Worm (Caenorhabditis elegans): ENCODE results near the gene chil-12.

ce11 chrV:15267405-15267804 is 26.0 kb downstream of the chil-12 start, which contains the start of gene T10H4.13:
- TF ChIP-seq lsy-2 (tag; optimal IDR thresholded peaks at IDR 0.05) (no peak), dmd-4 (tag; optimal IDR thresholded peaks at IDR 0.05) (no peak), snpc-4 (tag; optimal IDR thresholded peaks at IDR 0.05) (no peak), C34F6.9 (tag; optimal IDR thresholded peaks at IDR 0.05) (no peak), nhr-77 (tag; optimal IDR thresholded peaks at IDR 0.05) (no peak), ztf-11 (tag; optimal IDR thresholded peaks at IDR 0.05) (no peak), nhr-6 (tag; optimal IDR thresholded peaks at IDR 0.05) (no peak), lin-39 (tag; optimal IDR thresholded peaks at IDR 0.05) (no peak), nhr-11 (tag; optimal IDR thresholded peaks at IDR 0.05) (no peak), mab-5 (tag; optimal IDR thresholded peaks at IDR 0.05) (no peak), ceh-82 (tag; optimal IDR thresholded peaks at IDR 0.05) (no peak), lin-13 (GFP tag; optimal IDR thresholded peaks at IDR 0.05) (no peak), egl-27 (tag; optimal IDR thresholded peaks at IDR 0.05) (no peak), unc-62 (GFP tag; optimal IDR thresholded peaks at IDR 0.05) (no peak)

All from whole organism, L2 larva.